Worm (Caenorhabditis elegans) whole organism, L1 larva: ENCODE measurements around the gene C11G6.2.

Source experiments
- mep-1 ChIP-seq: fragments of 150-350 bp; optimal IDR thresholded peaks from 2 replicates; lab custom pipeline; 2014; ENCODE audit warnings: missing biosample characterization, missing genetic modification characterization
- nhr-28 ChIP-seq: fragments of 150-350 bp; optimal IDR thresholded peaks from 2 replicates; lab custom pipeline; 2014; ENCODE audit warnings: missing biosample characterization, missing genetic modification characterization
- pqm-1 ChIP-seq: sonication (generic microtip); optimal IDR thresholded peaks from 3 replicates; lab custom pipeline; 2017; ENCODE audit warnings: missing biosample characterization, missing genetic modification characterization

DNA sequence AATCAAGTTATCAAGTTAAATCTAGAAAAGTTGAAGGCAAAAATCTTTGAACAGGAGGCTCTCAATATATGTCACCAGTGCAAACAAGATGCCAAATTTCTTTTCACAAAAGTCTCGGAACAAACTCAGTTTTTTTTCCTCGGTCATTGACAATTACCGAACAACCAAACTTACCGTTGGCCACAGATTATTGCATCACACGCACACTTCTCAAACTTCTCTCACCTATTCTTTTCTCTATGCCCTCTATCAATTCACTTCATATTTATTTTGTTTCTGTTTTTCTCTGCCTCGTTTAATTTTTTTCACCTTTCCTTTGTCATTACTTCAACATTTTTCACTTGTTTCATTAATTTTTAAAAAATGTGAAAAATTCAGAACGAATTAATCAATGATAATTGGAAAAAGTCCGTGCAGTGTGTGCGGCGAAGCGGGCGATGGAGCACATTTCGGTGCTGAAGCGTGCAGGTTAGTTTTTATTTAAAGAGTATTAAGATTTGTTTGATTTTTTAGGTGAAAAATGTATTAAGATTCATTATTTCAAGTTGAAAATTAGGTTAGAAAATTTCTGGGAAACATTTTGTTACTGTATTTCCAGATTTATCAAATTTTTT, 26.3 kb downstream of the C11G6.2 start, which contains the start of gene nhr-28:
- TF ChIP-seq nhr-28 (tag; lab: Kevin White, UChicago) = no peak
- TF ChIP-seq pqm-1 (tag; lab: Kevin White, UChicago) = no peak
- no peak for TF ChIP-seq mep-1 (tag; lab: Kevin White, UChicago)
